Worm (Caenorhabditis elegans) whole organism, dauer: ENCODE measurements around the gene nhx-9.
A peak's percentile ranks its signal among the peaks of the same experiment; 100 is the strongest.

Source experiments
- unc-62 ChIP-seq: sonication (generic microtip); optimal IDR thresholded peaks from 2 replicates; lab custom pipeline; 2017; ENCODE audit warnings: missing biosample characterization, missing genetic modification reagents, missing genetic modification characterization

nhx-9 gene

DNA sequence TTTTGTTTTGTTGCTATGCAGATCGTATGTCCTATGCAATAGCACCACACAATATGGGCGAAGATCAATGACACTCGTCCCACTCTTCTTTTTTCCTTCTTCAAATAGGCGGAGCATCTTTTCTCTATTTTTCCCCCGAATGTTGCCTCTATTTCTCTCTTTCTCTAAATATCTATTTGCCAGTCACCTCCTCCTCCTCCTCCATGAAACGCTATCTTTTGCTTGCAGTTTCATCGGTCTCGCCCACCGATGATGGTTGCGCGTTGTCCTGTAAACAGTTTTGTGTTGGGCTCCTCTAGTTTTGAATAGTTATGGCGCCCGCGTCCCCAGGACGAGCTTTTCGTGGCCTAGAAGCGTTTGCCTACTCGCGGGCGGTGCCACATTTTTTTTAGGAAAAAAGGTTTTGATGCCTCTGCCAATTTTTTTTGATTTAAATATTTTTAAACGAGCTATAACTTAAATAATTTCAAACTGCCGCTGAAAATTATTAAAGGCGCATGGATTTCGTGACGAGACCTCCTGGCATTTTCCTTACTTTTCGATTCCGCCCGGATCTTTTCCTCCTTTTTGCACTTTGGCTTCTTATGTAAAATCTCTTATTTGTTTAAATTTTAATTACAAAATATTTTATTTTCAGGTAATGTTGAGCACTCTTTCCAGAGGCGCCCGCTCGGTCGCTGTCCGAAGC, 22.1 kb downstream of the nhx-9 start, which contains the start of gene gdh-1:
gdh-1 (plus strand) TSS at position 638 of the 688 bp plus-strand sequence.
- TF ChIP-seq unc-62 (GFP tag; lab: Kevin White, UChicago) = no peak

DNA sequence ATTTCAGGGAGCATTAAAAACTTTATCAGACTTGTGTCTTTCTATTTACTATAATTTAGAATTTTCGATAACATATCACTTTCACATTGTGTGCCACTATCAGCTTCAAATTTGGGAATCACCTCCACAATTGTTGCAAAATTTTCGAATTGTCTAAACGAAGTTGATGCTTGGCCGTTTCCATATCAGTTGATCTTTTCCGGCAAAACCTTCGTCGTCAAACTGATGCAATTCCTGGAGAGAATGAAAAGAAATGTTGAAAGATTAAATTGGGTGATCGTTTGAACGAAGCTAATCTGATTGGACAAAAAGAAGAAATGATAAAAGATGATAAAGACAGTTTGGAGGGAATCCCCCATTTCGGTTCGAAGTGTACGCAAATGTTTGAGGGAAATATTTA, 24.9 kb downstream of the nhx-9 start:
- no peak for TF ChIP-seq unc-62 (GFP tag; lab: Kevin White, UChicago)

DNA sequence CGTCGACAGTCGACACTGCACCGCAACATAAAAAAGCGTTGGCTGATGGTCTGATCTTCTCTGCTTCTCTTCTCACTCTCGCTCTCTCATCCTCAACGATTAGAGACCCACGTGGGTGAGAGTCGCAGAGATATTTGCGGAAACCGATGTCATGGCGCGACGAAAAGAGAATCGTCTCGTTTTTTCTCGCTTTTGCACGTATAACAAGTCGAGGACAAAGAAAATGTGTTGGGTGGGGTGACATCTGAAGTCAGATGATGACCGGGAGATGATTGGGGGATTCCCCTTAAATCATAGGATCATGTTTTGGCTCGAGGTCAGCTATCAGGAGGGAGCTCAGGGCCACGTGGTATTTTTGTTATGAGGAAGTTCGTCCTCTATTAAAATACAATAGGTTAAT, 25.7 kb downstream of the nhx-9 start:
- peak; percentile 29 for TF ChIP-seq unc-62 (GFP tag; lab: Kevin White, UChicago)

DNA sequence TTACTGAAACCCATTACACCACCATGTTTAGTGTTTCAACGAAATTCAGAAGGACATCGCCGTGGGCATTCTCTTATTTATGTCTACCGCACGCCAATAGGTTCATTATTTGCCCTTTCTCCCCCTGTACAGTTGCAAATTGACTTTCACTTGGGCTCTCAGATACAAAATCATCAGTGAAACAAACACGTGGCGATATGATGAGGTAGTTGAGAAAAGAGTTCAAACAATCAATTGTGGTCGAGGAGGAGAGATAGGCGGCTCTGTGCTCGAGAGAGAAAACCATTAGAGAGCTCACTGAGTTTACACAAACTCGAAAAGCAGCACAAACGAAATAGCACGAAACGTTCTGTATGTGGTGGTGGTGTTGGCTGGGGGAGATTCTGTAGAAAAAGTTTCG, 26.4 kb downstream of the nhx-9 start:
- TF ChIP-seq unc-62 (GFP tag; lab: Kevin White, UChicago) = no peak

DNA sequence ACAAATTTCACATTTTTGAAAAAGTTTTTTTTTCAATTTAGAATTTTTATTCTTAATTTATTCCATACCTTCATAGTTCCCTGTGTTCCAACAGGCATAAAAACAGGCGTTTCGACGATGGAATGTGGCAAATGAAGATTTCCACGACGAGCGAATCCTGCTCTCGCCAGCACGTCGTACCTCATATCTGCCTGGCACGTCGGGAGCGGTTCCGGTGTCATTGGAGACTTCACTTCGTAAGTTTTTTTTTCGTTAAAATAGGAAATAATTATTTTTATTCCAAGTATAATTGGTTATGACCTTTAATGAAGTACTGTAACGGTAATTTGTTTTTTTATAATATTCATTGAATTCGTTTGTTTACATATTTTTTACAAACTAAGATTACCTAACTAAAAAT, 28.9 kb downstream of the nhx-9 start, which contains the start of gene tgt-1:
tgt-1 (minus strand) TSS at position 232 of the 400 bp plus-strand sequence.
- TF ChIP-seq unc-62 (GFP tag; lab: Kevin White, UChicago) = no peak

DNA sequence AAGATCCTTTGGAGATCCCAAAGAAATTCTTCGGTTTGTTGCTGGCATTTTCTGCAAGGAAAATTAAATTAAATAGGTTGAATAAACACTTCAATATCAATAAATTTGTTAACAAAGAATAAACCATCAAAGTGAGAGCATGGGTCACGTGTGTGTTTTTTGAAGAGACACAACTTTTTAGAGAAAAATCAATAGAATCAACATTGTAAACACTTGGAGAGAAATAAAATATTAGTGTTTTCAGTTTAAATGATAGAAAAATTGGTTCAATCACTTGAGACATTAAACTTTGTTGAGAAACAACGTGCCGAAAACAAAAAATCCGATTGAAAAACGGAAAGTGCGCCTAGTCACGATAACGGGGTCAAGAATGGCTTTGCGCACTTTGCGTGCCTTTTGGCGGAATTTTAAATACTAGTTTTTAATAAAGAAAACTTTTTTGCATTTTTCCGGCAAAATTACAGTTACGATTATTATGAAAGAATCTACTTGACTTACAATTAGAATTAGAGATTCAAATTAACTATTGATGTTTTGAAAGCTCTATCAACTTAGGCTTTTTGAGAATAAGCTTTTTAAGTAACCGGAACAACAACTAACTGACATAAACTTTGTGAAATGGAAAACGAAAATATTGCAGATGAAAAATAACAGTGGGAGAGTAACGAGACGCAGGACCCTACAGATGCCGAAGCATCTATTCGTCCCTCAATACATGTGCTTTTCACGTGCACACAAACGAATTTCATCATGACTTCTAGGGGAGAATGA, 31.0 kb downstream of the nhx-9 start, which contains the start of gene ZK829.7:
ZK829.7 (minus strand) TSS at position 51 of the 771 bp plus-strand sequence.
- TF ChIP-seq unc-62 (GFP tag; lab: Kevin White, UChicago) = no peak

DNA sequence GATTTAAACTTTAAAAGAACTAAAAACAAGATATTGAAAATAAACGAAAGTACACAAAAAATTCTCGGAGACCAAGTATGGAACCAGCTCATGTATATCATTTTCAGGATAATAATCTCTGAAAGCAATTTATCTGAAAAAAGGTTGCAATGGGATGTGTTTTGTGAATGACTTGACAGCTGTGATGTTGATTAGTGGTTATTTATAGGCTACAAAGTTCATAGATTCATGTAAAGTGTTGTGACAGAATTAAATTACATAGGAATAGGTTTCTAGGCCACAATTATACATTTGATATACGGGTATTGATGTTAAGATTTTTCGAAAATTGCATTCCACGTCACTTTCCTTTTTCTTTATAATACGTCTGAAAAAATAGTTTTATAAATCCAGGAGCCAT, 34.7 kb downstream of the nhx-9 start, which contains the start of gene srj-1:
srj-1 (minus strand) TSS at position 101 of the 400 bp plus-strand sequence.
- no peak for TF ChIP-seq unc-62 (GFP tag; lab: Kevin White, UChicago)

DNA sequence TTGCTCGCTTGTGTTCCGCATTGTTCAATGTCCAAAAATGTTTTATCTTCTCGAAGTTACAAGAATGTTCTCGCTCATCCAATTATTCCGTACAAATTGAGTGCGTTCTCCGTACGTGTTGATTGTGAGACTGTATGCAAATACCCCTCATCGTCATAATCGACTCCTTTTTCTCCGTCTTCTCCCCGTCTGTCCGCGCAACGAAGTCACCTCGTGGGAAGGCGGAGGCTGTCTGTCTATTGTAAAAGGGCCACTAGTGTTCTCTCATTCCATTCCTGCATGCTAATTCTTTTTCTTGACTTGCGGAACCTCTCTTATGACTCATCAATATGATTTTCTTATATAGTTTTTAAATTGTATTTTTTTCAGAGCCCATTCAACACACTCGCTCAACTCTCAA, 39.5 kb downstream of the nhx-9 start, which contains the start of gene ZK829.9:
ZK829.9 (plus strand) TSS at position 364 of the 400 bp plus-strand sequence.
- TF ChIP-seq unc-62 (GFP tag; lab: Kevin White, UChicago) = no peak
